Worm (Caenorhabditis elegans) whole organism, early embryonic: ENCODE data around the gene ZK896.5.

ENCODE experiments used
- B0310.2 ChIP-seq: sonication (generic microtip); optimal IDR thresholded peaks from 2 replicates; lab custom pipeline; 2016; ENCODE audit warnings: mild to moderate bottlenecking, missing genetic modification characterization, missing compliant biosample characterization
- flt-1 ChIP-seq: fragments of 200-800 bp; sonication (Bioruptor generic); IDR thresholded peaks from 2 replicates; pipeline ENCODE4 v1.3.6; 2022; ENCODE audit warnings: missing genetic modification characterization, missing compliant biosample characterization
- hmbx-1 ChIP-seq: sonication (generic microtip); optimal IDR thresholded peaks from 2 replicates; lab custom pipeline; 2016; ENCODE audit warnings: mild to moderate bottlenecking, missing genetic modification characterization, missing compliant biosample characterization
- hmg-4 ChIP-seq: fragments of 200-800 bp; sonication (Bioruptor generic); optimal IDR thresholded peaks from 2 replicates; lab custom pipeline; 2018; ENCODE audit warnings: mild to moderate bottlenecking, missing genetic modification characterization, missing compliant biosample characterization

ce11 chrIV:12909871-12910270 lies 30.4 kb upstream of the ZK896.5 start, which contains the start of gene K08D8.4:
- TF ChIP-seq hmg-4 (no peak), hmbx-1 (no peak), B0310.2 (tag; lab: Kevin White, UChicago) (no peak), flt-1 (GFP tag; lab: Robert Waterston, UW) (no peak)
